Fruit fly (Drosophila melanogaster) S2 (cell line): Measurements from ENCODE around the gene Ssdp.
A peak's percentile ranks its signal among the peaks of the same experiment; 100 is the strongest.

ENCODE experiments used
- CG8478 ChIP-seq: fragments of >200 bp; optimal IDR thresholded peaks from 2 replicates; lab custom pipeline; 2018
- CTCF ChIP-seq, 2 experiments: fragments of >200 bp; optimal IDR thresholded peaks; 2 replicates each; lab custom pipeline; 2018

Ssdp gene

DNA sequence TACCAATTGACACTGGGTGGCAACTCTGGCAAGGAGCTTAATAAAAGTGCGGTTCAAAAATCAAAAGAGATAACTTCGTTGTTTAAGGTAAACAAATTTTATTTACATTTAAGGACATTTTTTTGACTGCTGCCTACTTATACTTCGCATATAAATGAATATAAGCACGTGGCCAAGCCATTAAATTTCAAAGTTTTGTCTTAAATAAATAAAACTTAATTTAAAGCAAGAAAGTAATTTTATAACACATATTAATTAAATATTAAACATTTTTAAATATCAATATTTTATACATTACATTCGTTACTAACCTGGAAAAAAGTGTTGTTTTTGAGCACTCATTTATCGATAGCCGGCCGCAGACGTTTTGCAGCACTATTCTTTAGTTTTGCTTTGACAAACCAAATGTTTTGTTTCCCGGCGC is 10.7 kb downstream of the Ssdp start, which contains the start of the genes CG12321 and MED17:
CG12321 (minus strand) TSS at position 6 of the 424 bp plus-strand sequence.
MED17 (plus strand) TSS at position 371 of the 424 bp plus-strand sequence.
- TF ChIP-seq CG8478 (lab: Kevin White, UChicago) (no peak), CTCF (optimal IDR thresholded peaks at IDR 0.05; lab: Kevin White, UChicago) (no peak)

dm6 chr3R:18185385-18185784 is 14.0 kb downstream of the Ssdp start, which contains the start of the genes Arp5 and CG7208:
Gene Arp5, plus strand, starts transcription at chr3R:18185498.
Gene CG7208, minus strand, starts transcription at chr3R:18185715.
- no peak for TF ChIP-seq CTCF (optimal IDR thresholded peaks at IDR 0.05; lab: Kevin White, UChicago)
- TF ChIP-seq CG8478 (lab: Kevin White, UChicago) = no peak

DNA sequence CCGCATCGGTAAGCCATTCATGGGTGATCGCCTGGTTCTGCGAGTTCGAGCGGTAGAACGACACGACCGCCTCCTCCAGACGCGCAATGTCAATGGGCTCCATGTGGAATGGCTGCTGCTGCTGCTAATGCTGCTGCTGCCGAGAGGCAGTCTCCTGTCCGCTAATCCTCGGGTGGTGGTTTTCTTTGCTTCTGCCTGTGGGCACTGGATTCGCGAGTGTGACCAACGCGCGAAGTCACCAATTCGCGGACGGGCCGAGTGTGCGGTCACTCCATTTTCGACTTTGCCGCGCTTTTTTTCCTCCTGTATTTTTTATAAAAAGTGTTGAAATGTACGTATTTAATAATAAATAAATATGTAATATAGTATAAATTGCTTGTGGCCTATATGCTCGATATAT is 16.2 kb downstream of the Ssdp start, which contains the start of gene cdm:
cdm (minus strand) TSS at position 236 of the 400 bp plus-strand sequence.
- no peak for TF ChIP-seq CG8478 (lab: Kevin White, UChicago)

DNA sequence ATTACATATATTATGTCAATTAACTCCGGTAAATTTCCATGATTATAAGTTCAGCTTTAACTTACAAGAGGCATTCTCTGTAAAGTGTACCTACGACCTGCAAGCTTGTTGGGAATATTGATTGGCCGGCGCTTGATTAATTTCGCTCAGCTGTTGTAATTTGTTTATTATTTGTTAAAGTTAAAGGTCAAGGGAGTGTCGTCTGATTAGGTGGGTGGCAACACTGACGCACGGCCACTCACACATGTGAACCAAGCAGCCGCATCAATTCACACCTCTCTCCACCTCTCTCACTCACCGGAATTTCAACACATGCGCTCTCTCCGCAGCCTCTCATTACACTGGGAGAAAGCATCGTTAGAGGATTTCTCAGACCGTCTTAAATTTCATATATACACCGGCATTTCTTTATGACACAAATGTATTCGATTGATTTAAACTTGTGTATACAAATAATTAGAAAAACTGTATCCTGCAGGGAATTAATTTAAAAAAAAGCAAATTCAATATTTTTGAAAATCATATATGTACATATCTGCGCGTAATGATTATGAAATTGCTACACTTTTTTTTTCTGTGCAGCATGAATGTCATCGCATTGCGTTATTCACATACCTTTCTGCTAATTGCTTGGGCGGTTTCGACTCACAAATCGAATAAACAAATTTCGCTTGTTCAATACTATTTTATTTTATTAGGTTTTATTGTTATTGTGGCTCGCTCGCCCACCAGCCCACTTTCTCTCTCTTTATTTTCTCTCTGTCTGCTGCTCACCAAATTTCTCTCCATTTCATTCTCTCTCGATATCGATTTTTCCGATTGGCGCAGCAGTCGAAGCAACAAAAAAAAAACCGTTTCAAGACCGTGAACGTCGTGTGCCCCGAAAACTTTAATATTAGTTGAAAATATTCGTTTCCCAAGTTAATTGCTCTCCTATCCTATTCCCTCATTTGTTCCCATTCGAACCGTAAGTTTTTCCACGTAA is 27.1 kb downstream of the Ssdp start:
- no peak for TF ChIP-seq CTCF (optimal IDR thresholded peaks at IDR 0.05; lab: Kevin White, UChicago)
- TF ChIP-seq CG8478 (lab: Kevin White, UChicago) = no peak

- no peak for TF ChIP-seq CG8478 (lab: Kevin White, UChicago)
- TF ChIP-seq CTCF (optimal IDR thresholded peaks at IDR 0.05; lab: Kevin White, UChicago) = no peak
Observed at dm6 chr3R:18169982-18170531, 29.3 kb downstream of the Ssdp start.

DNA sequence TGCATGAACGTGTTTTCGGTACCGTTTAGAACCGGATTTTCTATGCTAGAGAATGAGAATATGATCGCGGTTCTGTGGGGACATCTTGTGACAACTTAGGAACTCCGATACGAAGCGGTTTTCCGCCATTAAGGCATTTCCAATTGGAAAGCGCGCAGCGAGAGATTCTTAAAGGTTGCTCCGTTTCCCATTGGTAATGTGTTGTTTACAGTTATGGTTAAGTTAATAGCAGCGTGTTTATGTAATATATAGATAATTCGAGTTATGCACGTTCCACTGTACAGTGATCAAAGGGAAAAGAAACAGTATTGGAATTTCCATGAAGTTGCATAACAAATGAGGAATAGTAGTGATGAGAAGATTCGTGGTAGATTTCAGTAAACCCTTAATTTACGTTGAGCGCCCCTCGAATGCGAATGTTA is 30.5 kb downstream of the Ssdp start:
- TF ChIP-seq CTCF (optimal IDR thresholded peaks at IDR 0.05; lab: Kevin White, UChicago) (no peak), CG8478 (lab: Kevin White, UChicago) (no peak)

DNA sequence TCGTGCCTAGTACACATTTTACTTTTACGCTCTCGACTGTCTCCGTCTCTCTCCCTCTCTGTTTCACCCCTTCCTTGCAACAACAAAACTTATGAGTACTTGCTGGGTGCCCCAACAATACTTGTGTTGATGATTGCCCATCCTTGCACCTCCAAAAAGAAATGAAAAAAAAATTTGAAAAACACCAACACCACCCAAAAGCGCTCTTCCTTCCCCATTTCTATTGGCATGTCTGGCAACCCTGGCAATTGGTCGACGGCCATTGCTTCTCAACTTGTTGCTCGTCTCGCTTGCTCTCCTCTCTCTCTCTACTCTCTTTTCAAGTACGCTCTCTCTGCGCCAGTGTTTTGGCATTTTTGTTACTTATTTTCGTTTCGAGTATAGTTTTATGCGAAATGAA is 31.0 kb downstream of the Ssdp start:
- peak in 1 of 2 experiments; percentile 27 for TF ChIP-seq CTCF (optimal IDR thresholded peaks at IDR 0.05; lab: Kevin White, UChicago)
- no peak for TF ChIP-seq CG8478 (lab: Kevin White, UChicago)

DNA sequence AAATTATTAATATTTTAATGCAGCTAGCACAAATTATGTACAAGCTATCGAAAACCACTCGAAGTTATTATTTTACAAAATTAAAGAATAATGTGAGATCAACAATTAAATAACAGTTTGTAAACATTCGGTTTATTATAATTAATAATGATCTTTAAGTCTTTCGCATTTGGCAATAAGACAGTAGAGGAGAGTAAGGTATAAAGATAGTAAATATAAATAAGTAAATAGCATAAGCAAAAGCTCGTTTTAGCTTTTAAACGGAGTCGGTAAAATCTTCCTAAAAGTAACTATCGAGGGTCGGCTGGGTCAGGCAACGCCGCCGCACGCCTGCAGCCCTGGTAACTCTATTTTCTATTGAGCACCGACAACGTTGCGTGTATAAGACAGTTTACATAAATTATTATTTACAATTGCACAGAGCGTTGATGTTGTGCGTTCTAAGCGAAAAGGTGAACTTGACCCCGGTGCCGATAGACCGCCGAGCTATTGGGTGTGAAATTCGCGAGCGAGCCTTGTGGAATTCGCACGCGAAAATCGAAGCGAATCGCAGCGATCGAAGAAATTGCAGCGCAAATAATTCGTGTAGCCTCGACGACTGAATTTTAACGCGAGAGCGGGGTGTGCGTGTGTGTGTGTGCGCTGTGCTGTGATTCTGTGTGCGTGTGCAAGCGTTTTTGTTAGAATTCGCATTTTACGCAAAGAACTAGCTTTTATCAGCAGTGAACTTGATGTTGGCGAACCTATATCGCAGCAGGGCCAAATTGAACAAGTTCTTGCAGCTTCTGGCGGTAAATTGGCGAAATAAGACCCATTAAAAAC is 31.8 kb downstream of the Ssdp start, which contains the start of gene wrd:
wrd (plus strand) TSS at position 342 of the 822 bp plus-strand sequence.
- TF ChIP-seq CG8478 (lab: Kevin White, UChicago) (no peak), CTCF (optimal IDR thresholded peaks at IDR 0.05; lab: Kevin White, UChicago) (no peak)

dm6 chr3R:18167173-18167415 is 32.3 kb downstream of the Ssdp start, which contains the start of the genes CG7215 and Prx5:
Gene CG7215, minus strand, starts transcription at chr3R:18167273.
Gene Prx5, minus strand, starts transcription at chr3R:18167273.
- TF ChIP-seq CG8478 (lab: Kevin White, UChicago) (no peak), CTCF (optimal IDR thresholded peaks at IDR 0.05; lab: Kevin White, UChicago) (no peak)

DNA sequence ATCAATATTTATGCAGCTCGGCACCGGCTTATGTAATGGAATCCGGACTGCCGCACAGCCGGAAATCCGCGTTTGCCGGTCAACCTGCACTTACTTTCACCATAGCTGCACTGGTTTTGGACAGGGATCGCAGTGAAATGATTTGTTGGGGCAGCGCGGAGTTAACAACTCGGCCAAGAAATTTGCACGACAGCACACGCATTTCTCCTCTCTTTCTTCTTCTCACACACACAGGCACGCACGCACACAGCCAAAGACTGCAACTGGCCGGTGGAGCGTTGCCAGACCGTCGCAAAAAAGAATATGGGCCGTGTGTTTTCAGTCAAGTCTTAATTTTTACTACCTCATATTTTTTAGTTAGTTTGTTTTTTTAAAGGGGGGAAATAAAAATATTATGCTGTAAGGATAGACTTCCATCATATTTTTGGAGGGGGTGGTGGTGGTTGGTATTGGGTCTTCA is 33.1 kb downstream of the Ssdp start:
- TF ChIP-seq CG8478 (lab: Kevin White, UChicago) (no peak), CTCF (optimal IDR thresholded peaks at IDR 0.05; lab: Kevin White, UChicago) (no peak)

DNA sequence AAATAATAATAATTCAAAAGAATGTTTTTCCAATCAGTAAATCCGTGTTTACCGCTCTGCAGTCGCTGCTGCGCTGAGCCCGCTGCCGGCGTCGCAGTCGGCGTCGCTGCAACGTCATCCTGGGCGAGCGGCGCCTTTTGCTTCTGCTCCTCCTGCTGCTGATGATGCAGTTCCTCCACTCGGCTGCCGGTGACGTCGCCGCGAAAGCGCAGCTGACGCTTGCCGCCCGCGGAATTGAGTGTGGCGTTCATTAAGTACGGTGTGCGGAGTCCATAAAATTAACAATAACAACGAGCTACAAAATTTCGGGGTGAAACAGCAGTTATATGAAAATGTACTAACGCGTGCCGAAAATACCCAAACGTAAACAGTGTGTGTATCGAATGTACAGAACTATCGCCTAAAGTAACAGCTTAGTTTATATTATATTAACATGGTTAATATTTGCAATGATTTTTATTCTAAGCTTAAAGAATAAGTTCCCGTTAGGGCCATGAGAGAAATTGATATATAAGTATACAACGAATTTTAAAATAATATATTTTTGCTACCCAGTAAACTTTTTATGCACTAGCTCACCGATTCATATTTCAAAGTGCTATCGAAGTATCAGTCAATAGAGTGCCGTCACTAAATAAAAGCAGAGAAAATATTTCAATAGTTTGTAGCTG is 35.2 kb downstream of the Ssdp start, which contains the start of the genes CG7218 and Cbp20:
CG7218 (minus strand) TSS at position 346 of the 671 bp plus-strand sequence.
Cbp20 (plus strand) TSS at position 610 of the 671 bp plus-strand sequence.
- no peak for TF ChIP-seq CG8478 (lab: Kevin White, UChicago)
- no peak for TF ChIP-seq CTCF (optimal IDR thresholded peaks at IDR 0.05; lab: Kevin White, UChicago)

DNA sequence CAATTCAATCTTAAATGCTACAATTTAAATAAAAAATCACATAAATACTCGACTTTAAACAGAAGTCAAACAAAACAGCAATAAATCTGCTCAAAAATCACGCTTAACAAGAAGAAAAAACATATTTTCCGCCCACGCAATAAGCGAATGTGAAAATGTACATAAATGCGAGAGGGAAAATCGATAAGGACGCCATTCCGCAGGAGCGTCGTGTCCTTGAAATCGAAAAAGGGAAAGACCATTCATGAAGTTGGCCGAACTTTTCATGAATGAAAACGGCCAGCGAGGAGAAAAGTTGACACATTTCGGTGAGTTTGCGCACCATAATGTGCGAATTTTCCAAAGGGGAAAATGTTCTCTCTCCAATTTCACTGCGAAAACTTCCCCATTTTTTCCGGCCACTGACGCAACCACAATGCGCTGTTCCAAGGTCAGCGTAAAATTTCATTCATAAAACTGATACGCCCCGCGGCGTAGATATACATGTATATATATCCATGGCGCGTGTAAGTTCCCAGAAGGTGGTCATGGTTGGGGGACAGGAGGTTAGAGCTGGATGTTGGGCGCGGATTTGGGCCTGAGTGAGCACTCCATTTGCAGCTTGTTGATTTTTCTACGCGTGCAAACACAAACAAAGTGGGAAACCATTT is 39.1 kb downstream of the Ssdp start:
- TF ChIP-seq CTCF (optimal IDR thresholded peaks at IDR 0.05; lab: Kevin White, UChicago) (no peak), CG8478 (lab: Kevin White, UChicago) (no peak)

DNA sequence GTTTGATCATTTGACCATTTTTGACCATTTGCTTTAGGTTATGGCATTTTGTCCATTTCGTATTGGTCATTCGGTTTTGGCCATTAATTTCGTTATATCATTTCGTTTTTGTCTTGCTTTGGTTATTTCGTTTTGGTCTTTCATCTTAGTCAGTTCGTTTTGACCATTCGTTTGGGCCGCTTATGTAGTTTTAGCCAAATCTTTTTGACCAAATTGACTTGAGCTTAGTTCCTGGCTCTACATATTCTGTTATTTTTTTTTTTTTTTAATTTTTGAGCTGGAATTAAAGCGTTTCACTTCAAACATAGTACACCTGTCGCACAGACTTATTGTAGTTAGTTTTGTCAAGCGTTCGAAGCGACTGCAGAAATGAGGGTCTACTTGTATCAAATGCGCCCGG is 41.0 kb downstream of the Ssdp start, which contains the start of gene CG14315:
CG14315 (plus strand) TSS at position 301 of the 400 bp plus-strand sequence.
- TF ChIP-seq CG8478 (lab: Kevin White, UChicago) = no peak
